Worm (Caenorhabditis elegans): ENCODE measurements around the gene nspd-2.

Gene nspd-2

ce11 chrIV:9821621-9822020 lies 22.2 kb upstream of the nspd-2 start, which contains the start of gene col-123:
Gene col-123, plus strand, starts transcription at chrIV:9821921.
- TF ChIP-seq ztf-26 (tag; optimal IDR thresholded peaks at IDR 0.05) (no peak), ceh-79 (tag; optimal IDR thresholded peaks at IDR 0.05) (no peak), let-607 (tag; optimal IDR thresholded peaks at IDR 0.05) (no peak), chd-7 (tag; optimal IDR thresholded peaks at IDR 0.05) (no peak), F10E7.11 (tag; optimal IDR thresholded peaks at IDR 0.05) (no peak), ceh-100 (GFP tag; IDR thresholded peaks at IDR 0.05) (no peak), hlh-12 (tag; optimal IDR thresholded peaks at IDR 0.05) (no peak), mel-28 (tag; optimal IDR thresholded peaks at IDR 0.05; ENCODE audit: borderline replicate concordance) (no peak), zfh-2 (GFP tag; conservative IDR thresholded peaks at IDR 0.05) (no peak), pha-4 (tag; optimal IDR thresholded peaks at IDR 0.05) (no peak), F39B2.1 (GFP tag; IDR thresholded peaks at IDR 0.05) (no peak), rpc-1 (optimal IDR thresholded peaks at IDR 0.05) (no peak), rpc-1 (tag; optimal IDR thresholded peaks at IDR 0.05) (no peak), lag-1 (GFP tag; IDR thresholded peaks at IDR 0.05) (no peak)

DNA sequence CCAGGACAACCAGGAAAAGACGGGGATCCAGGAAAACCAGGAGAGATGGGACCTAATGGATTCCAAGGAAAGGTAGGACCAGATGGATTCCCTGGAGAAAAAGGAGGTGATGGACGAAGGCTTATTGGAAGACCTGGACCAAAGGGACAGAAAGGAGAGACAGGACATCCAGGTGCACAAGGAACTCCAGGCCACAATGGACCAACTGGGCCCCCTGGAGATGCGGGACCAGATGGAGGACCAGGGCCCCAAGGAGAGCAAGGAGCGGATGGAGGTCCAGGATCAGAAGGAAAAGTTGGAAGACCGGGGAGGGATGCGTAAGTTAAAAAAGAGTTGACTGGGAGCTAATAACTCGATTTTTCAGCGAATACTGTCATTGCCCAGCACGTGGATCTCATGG lies 21.3 kb upstream of the nspd-2 start:
- TF ChIP-seq ztf-28 (GFP tag; IDR thresholded peaks at IDR 0.05) (no peak), B0261.1 (tag; optimal IDR thresholded peaks at IDR 0.05) (no peak), B0336.3 (GFP tag; IDR thresholded peaks at IDR 0.05) (no peak), zim-3 (tag; optimal IDR thresholded peaks at IDR 0.05) (no peak), egrh-3 (GFP tag; IDR thresholded peaks at IDR 0.05) (no peak; the same call in 1 of the 2 replicates), mes-4 (tag; optimal IDR thresholded peaks at IDR 0.05) (no peak), hlh-12 (tag; optimal IDR thresholded peaks at IDR 0.05) (no peak), ekl-4 (GFP tag; IDR thresholded peaks at IDR 0.05) (no peak), F37B4.10 (GFP tag; IDR thresholded peaks at IDR 0.05) (0 out of 2 replicates have a peak, but pooled peaks have one; percentile 51), tbx-9 (tag; optimal IDR thresholded peaks at IDR 0.05; ENCODE audit: borderline replicate concordance) (no peak), zfh-2 (GFP tag; conservative IDR thresholded peaks at IDR 0.05) (peak; percentile 65), ceh-40 (GFP tag; IDR thresholded peaks at IDR 0.05) (no peak), pbrm-1 (GFP tag; IDR thresholded peaks at IDR 0.05) (no peak), F52B5.7 (tag; optimal IDR thresholded peaks at IDR 0.05) (no peak), F57A8.1 (GFP tag; optimal IDR thresholded peaks at IDR 0.05) (no peak), lir-1 (GFP tag; conservative IDR thresholded peaks at IDR 0.05) (no peak), ztf-18 (tag; optimal IDR thresholded peaks at IDR 0.05) (no peak), madf-8 (GFP tag; conservative IDR thresholded peaks at IDR 0.05) (0 out of 2 replicates have a peak, but pooled peaks have one; percentile 16), rpc-1 (optimal IDR thresholded peaks at IDR 0.05) (no peak), rpc-1 (tag; optimal IDR thresholded peaks at IDR 0.05) (no peak), ceh-79 (tag; optimal IDR thresholded peaks at IDR 0.05) (no peak), nhr-80 (tag; optimal IDR thresholded peaks at IDR 0.05) (no peak), B0019.2 (GFP tag; conservative IDR thresholded peaks at IDR 0.05) (no peak), F22D6.2 (tag; optimal IDR thresholded peaks at IDR 0.05) (no peak), sptf-2 (GFP tag; optimal IDR thresholded peaks at IDR 0.05) (no peak)

ce11 chrIV:9824480-9824879 lies 19.4 kb upstream of the nspd-2 start, which contains the start of gene catp-6:
Gene catp-6, minus strand, starts transcription at chrIV:9824580.
- TF ChIP-seq mel-28 (tag; optimal IDR thresholded peaks at IDR 0.05; ENCODE audit: borderline replicate concordance): no peak
- no peak for TF ChIP-seq ztf-18 (tag; optimal IDR thresholded peaks at IDR 0.05)
- no peak for TF ChIP-seq pha-4 (tag; optimal IDR thresholded peaks at IDR 0.05)
- no peak for TF ChIP-seq Y79H2A.3 (GFP tag; conservative IDR thresholded peaks at IDR 0.05)
- no peak for TF ChIP-seq nhr-90 (tag; optimal IDR thresholded peaks at IDR 0.05)
- no peak for TF ChIP-seq repo-1 (tag; optimal IDR thresholded peaks at IDR 0.05)
- TF ChIP-seq atf-7 (tag; optimal IDR thresholded peaks at IDR 0.05): no peak
- TF ChIP-seq hrde-1 (tag; optimal IDR thresholded peaks at IDR 0.05; ENCODE audit: borderline replicate concordance): no peak
- TF ChIP-seq T07F8.4 (tag; optimal IDR thresholded peaks at IDR 0.05): no peak
- no peak for TF ChIP-seq attf-3 (GFP tag; conservative IDR thresholded peaks at IDR 0.05)
- TF ChIP-seq sea-2 (GFP tag; IDR thresholded peaks at IDR 0.05): no peak
- TF ChIP-seq ccch-3 (GFP tag; optimal IDR thresholded peaks at IDR 0.05): no peak
- TF ChIP-seq lsy-27 (tag; optimal IDR thresholded peaks at IDR 0.05; ENCODE audit: borderline replicate concordance, insufficient read depth): no peak
- TF ChIP-seq F10E7.11 (tag; optimal IDR thresholded peaks at IDR 0.05): no peak
- TF ChIP-seq rcor-1 (GFP tag; IDR thresholded peaks at IDR 0.05): no peak
- no peak for TF ChIP-seq hmg-1.2 (GFP tag; IDR thresholded peaks at IDR 0.05)
- no peak for TF ChIP-seq lin-35 (GFP tag; optimal IDR thresholded peaks at IDR 0.05)
- no peak for TF ChIP-seq tbp1 (GFP tag; optimal IDR thresholded peaks at IDR 0.05)
